Fruit fly (Drosophila melanogaster) S2 (cell line): ENCODE results near the gene Gr98b.

Experiments
- CG8478 ChIP-seq: fragments of >200 bp; optimal IDR thresholded peaks from 2 replicates; lab custom pipeline; 2018
- CTCF ChIP-seq, 2 experiments: fragments of >200 bp; optimal IDR thresholded peaks; 2 replicates each; lab custom pipeline; 2018

DNA sequence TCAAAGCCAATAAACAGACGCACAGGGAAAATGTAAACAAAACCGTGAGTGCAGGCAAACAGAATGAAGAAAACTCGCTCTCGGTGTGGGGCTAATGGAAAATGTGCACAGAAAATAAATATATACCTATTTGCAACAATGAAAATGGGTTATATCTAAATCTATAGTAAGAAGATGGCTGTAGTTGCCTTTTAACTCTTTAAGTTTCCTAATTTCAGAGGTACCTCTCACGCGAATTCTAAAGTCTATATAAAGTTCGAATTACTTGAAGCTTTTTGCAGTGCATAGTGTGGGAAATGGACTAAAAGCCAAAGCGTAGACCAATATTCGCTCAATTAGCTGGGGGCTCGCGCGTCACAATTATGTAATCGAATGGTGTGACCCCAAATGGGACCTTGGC, 12.7 kb downstream of the Gr98b start:
- TF ChIP-seq CTCF (optimal IDR thresholded peaks at IDR 0.05; lab: Kevin White, UChicago) (no peak), CG8478 (lab: Kevin White, UChicago) (no peak)
